Fruit fly (Drosophila melanogaster): ENCODE results near the gene Sf3b3.

- TF ChIP-seq CG15710 (tag; optimal IDR thresholded peaks at IDR 0.05) = no peak
- no peak for TF ChIP-seq CG13204 (GFP tag; optimal IDR thresholded peaks at IDR 0.05)
- TF ChIP-seq Ets98B (GFP tag; IDR thresholded peaks at IDR 0.05) = no peak
- no peak for TF ChIP-seq Snoo (tag; optimal IDR thresholded peaks at IDR 0.05)
Observed at dm6 chr3L:852267-852666, 19.1 kb upstream of the Sf3b3 start.

Measured in whole organism, pupa.